Fruit fly (Drosophila melanogaster): ENCODE results near the gene Ent3.
A peak's percentile ranks its signal among the peaks of the same experiment; 100 is the strongest.

Ent3 gene

dm6 chr3L:12806290-12806743 lies 47.1 kb upstream of the Ent3 start:
- TF ChIP-seq dsf (GFP tag; optimal IDR thresholded peaks at IDR 0.05; ENCODE audit: borderline replicate concordance): no peak
- TF ChIP-seq h (GFP tag; optimal IDR thresholded peaks at IDR 0.05): peak; percentile 49
- TF ChIP-seq Hr83 (GFP tag; optimal IDR thresholded peaks at IDR 0.05; ENCODE audit: poor library complexity, severe bottlenecking): peak; percentile 69
- TF ChIP-seq CG32264 (GFP tag; optimal IDR thresholded peaks at IDR 0.05): no peak
- no peak for TF ChIP-seq CrebA (GFP tag; optimal IDR thresholded peaks at IDR 0.05; ENCODE audit: borderline replicate concordance)
- TF ChIP-seq Rel (GFP tag; optimal IDR thresholded peaks at IDR 0.05): peak; percentile 46
- peak; percentile 32 for TF ChIP-seq Rel (tag; optimal IDR thresholded peaks at IDR 0.05)
- TF ChIP-seq Mio (GFP tag; optimal IDR thresholded peaks at IDR 0.05): no peak
- TF ChIP-seq usp (GFP tag; optimal IDR thresholded peaks at IDR 0.05): no peak
- peak; percentile 66 for TF ChIP-seq OdsH (GFP tag; optimal IDR thresholded peaks at IDR 0.05)
- peak; percentile 23 for TF ChIP-seq br (GFP tag; optimal IDR thresholded peaks at IDR 0.05)
- TF ChIP-seq Dif (GFP tag; optimal IDR thresholded peaks at IDR 0.05; ENCODE audit: partially characterized antibody): no peak
- no peak for TF ChIP-seq lola (GFP tag; optimal IDR thresholded peaks at IDR 0.05)
- peak; percentile 34 for TF ChIP-seq CG9705 (GFP tag; optimal IDR thresholded peaks at IDR 0.05)
- TF ChIP-seq brk (GFP tag; optimal IDR thresholded peaks at IDR 0.05): no peak
- TF ChIP-seq Hr78 (GFP tag; optimal IDR thresholded peaks at IDR 0.05): no peak
- TF ChIP-seq Dfd (GFP tag; optimal IDR thresholded peaks at IDR 0.05): no peak
- TF ChIP-seq pan (optimal IDR thresholded peaks at IDR 0.05): no peak
- peak; percentile 99 for TF ChIP-seq psq (GFP tag; optimal IDR thresholded peaks at IDR 0.05)
- TF ChIP-seq Vsx2 (GFP tag; optimal IDR thresholded peaks at IDR 0.05; ENCODE audit: partially characterized antibody): no peak
- no peak for TF ChIP-seq sv (GFP tag; optimal IDR thresholded peaks at IDR 0.05)
- peak; percentile 67 for TF ChIP-seq Sp1 (GFP tag; optimal IDR thresholded peaks at IDR 0.05)
- peak; percentile 63 for TF ChIP-seq HLH106 (tag; optimal IDR thresholded peaks at IDR 0.05)
- TF ChIP-seq ey (GFP tag; optimal IDR thresholded peaks at IDR 0.05): peak; percentile 37
- TF ChIP-seq Hnf4 (GFP tag; optimal IDR thresholded peaks at IDR 0.05): no peak
- TF ChIP-seq GATAd (GFP tag; optimal IDR thresholded peaks at IDR 0.05): no peak
- TF ChIP-seq Jra (GFP tag; optimal IDR thresholded peaks at IDR 0.05): no peak
- TF ChIP-seq rgr (GFP tag; optimal IDR thresholded peaks at IDR 0.05): peak; percentile 70
- TF ChIP-seq dmrt93B (GFP tag; optimal IDR thresholded peaks at IDR 0.05): no peak
- TF ChIP-seq sage (GFP tag; optimal IDR thresholded peaks at IDR 0.05): peak; percentile 78
- no peak for TF ChIP-seq tai (GFP tag; optimal IDR thresholded peaks at IDR 0.05)
- TF ChIP-seq Abd-B (GFP tag; optimal IDR thresholded peaks at IDR 0.05): no peak
- no peak for TF ChIP-seq N (GFP tag; optimal IDR thresholded peaks at IDR 0.05)
- TF ChIP-seq dl (GFP tag; optimal IDR thresholded peaks at IDR 0.05; ENCODE audit: insufficient read depth in 1 of 2, partially characterized antibody in 2 of 2): no peak
- TF ChIP-seq woc (GFP tag; optimal IDR thresholded peaks at IDR 0.05): peak; percentile 55
- peak in 1 of 2 experiments; percentile 70 for TF ChIP-seq foxo (GFP tag; optimal IDR thresholded peaks at IDR 0.05)
- no peak for TF ChIP-seq jim (GFP tag; optimal IDR thresholded peaks at IDR 0.05)
- TF ChIP-seq Myc (optimal IDR thresholded peaks at IDR 0.05): no peak
- peak; percentile 73 for TF ChIP-seq fru (GFP tag; optimal IDR thresholded peaks at IDR 0.05)

dm6 chr3L:12808421-12808820 lies 45.0 kb upstream of the Ent3 start, which contains the start of gene CG32110:
Gene CG32110 (plus strand): TSS chr3L:12808721.
- no peak for TF ChIP-seq Abd-B (GFP tag; optimal IDR thresholded peaks at IDR 0.05)
- TF ChIP-seq N (GFP tag; optimal IDR thresholded peaks at IDR 0.05): no peak
- TF ChIP-seq psq (GFP tag; optimal IDR thresholded peaks at IDR 0.05): no peak
- no peak for TF ChIP-seq tai (GFP tag; optimal IDR thresholded peaks at IDR 0.05)
- TF ChIP-seq usp (GFP tag; optimal IDR thresholded peaks at IDR 0.05): no peak
- no peak for TF ChIP-seq Sp1 (GFP tag; optimal IDR thresholded peaks at IDR 0.05)
- TF ChIP-seq h (GFP tag; optimal IDR thresholded peaks at IDR 0.05): no peak
- TF ChIP-seq Hnf4 (GFP tag; optimal IDR thresholded peaks at IDR 0.05): no peak
- no peak for TF ChIP-seq dsf (GFP tag; optimal IDR thresholded peaks at IDR 0.05; ENCODE audit: borderline replicate concordance)
- TF ChIP-seq jim (GFP tag; optimal IDR thresholded peaks at IDR 0.05): no peak
- TF ChIP-seq woc (GFP tag; optimal IDR thresholded peaks at IDR 0.05): no peak
- TF ChIP-seq Vsx2 (GFP tag; optimal IDR thresholded peaks at IDR 0.05; ENCODE audit: partially characterized antibody): no peak
